Fruit fly (Drosophila melanogaster): ENCODE results near the gene CG31104.

The CG31104 gene

DNA sequence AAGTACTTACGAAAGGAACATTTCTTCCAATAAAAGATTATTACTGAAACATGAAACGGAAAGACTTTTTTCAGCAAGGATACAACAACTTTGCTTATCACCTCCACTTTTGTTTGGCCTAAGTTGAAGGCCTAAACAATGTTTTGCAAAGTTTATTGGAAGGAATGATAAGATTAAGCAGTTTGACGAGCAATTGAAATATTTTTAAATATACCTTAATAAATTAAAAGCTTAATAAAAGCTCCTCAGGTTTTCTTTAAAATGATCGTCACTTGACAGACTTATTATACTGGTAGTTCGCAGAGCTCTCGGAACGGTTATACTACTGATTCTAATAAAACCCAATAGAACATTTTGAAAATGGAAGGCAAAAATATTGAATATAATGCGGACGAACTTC is at the start of gene CG31104:
TSS of gene CG31104 (plus strand) at position 301 of the 400 bp plus-strand sequence.
- TF ChIP-seq dsf (GFP tag; optimal IDR thresholded peaks at IDR 0.05; ENCODE audit: borderline replicate concordance) = no peak
- no peak for TF ChIP-seq Myc (optimal IDR thresholded peaks at IDR 0.05)
- no peak for TF ChIP-seq woc (GFP tag; optimal IDR thresholded peaks at IDR 0.05)
- no peak for TF ChIP-seq Hnf4 (GFP tag; optimal IDR thresholded peaks at IDR 0.05)
- no peak for TF ChIP-seq dmrt93B (GFP tag; optimal IDR thresholded peaks at IDR 0.05)
- TF ChIP-seq CG9705 (GFP tag; optimal IDR thresholded peaks at IDR 0.05) = no peak
- TF ChIP-seq Hr78 (GFP tag; optimal IDR thresholded peaks at IDR 0.05) = no peak
- no peak for TF ChIP-seq HLH106 (tag; optimal IDR thresholded peaks at IDR 0.05)
- TF ChIP-seq N (GFP tag; optimal IDR thresholded peaks at IDR 0.05) = no peak
- TF ChIP-seq OdsH (GFP tag; optimal IDR thresholded peaks at IDR 0.05) = no peak
- TF ChIP-seq Abd-B (GFP tag; optimal IDR thresholded peaks at IDR 0.05) = no peak

DNA sequence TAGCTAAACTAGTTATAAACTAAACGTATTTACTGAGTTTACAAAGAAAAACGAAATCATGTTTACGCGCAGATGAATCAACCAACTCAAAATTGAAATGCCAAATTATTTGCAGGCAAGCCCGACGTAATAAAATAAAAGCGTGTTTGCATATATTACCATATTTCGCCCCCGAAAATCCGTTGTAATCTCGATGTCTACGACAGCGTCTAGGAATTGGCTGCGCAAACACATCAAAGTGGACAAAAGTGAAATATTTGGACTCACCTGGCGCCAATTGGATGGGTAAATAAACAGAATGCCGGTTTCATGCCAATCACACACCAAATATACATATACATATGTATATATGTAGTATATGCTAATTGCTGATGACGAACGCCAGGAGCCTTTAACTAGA is 49.2 kb upstream of the CG31104 start:
- no peak for TF ChIP-seq CrebA (GFP tag; optimal IDR thresholded peaks at IDR 0.05; ENCODE audit: borderline replicate concordance)
- TF ChIP-seq sv (GFP tag; optimal IDR thresholded peaks at IDR 0.05) = no peak
- TF ChIP-seq lola (GFP tag; optimal IDR thresholded peaks at IDR 0.05) = no peak
- no peak for TF ChIP-seq OdsH (GFP tag; optimal IDR thresholded peaks at IDR 0.05)
- TF ChIP-seq CG9705 (GFP tag; optimal IDR thresholded peaks at IDR 0.05) = no peak
- TF ChIP-seq Jra (GFP tag; optimal IDR thresholded peaks at IDR 0.05) = no peak
- TF ChIP-seq br (GFP tag; optimal IDR thresholded peaks at IDR 0.05) = no peak
- TF ChIP-seq Sp1 (GFP tag; optimal IDR thresholded peaks at IDR 0.05) = no peak
- no peak for TF ChIP-seq Dif (GFP tag; optimal IDR thresholded peaks at IDR 0.05; ENCODE audit: partially characterized antibody)

DNA sequence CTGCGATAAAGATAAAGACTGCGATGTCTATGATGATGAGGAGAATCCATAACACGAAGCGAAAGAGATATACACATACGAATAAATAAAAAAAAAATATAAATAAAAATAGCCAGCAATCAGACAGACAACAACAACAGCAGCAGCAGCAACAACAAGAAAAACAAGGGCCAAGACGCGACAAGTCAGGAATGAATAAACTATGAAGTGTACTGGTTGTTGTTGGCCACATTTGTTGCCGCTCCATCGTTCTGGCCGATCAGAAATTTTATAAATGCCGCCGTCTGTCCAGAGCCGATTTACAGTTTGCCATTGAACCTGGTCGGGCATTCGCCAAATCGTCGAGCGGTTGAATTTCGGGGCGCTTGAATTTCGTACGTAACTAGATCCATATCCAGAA is 48.0 kb upstream of the CG31104 start, which contains the start of gene Jhbp7:
TSS of gene Jhbp7 (plus strand) at position 301 of the 400 bp plus-strand sequence.
- no peak for TF ChIP-seq woc (GFP tag; optimal IDR thresholded peaks at IDR 0.05)

DNA sequence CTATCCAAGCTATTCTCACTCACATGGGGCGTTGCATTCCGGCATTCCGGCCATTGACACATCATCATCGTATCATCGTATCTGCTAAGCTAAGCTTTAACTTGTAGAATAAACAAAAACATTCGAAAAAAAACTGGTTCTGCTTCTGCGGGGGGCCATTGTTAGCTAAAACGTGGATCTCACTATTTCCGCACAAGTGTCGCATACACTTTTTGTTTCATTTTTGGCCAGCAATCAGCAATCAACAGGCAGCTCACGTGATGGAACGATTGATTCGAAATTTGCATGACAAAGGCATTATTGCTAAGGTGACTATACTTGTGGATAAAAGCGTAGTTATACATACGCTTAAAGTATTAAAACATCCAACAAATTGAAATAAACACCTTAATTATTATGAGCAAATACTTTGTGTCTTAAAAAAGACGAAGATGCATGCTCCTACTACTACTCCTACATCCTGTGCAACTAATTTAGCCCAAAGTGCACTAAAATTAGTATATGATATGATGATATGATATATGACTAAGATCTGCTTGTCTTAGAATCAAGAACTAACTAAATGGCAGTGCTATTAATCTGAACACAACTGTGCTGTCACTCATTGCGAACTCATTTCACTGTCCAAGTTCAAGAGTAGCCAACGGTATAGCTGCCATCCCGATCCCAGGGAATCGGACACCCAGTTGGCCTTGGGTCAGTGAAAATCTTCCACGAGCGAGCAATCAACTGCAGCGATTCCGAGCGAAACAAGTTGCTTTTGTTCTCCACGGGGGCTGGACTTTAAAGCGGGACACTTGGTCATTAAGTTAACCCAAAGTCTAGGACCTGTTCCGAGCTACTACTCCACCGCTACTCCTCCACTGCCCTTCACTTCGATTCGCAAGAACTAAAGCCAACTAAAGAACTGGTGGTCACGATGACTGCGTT is 46.2 kb upstream of the CG31104 start:
- no peak for TF ChIP-seq usp (GFP tag; optimal IDR thresholded peaks at IDR 0.05)
- no peak for TF ChIP-seq sv (GFP tag; optimal IDR thresholded peaks at IDR 0.05)
- TF ChIP-seq ey (GFP tag; optimal IDR thresholded peaks at IDR 0.05) = no peak
- TF ChIP-seq Vsx2 (GFP tag; optimal IDR thresholded peaks at IDR 0.05; ENCODE audit: partially characterized antibody) = no peak

DNA sequence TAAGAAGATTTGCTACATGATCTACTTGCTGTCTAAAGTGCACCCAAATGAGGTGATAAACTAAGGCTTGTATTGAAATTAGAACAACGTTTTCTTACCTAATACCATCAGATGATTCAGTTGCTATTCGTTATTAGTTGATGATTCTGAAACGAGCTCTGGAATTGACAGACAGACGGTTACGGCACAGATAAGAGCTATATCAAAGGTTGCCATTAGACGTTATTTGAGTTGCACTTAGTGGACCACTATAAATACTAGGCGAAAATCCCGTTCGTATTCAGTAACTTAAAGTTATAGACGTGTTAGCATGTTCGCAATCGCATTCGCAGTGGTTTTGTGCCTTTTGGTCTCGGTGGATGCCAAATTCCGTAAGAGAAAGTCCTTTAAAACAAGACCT is 45.4 kb upstream of the CG31104 start, which contains the start of gene to:
TSS of gene to (plus strand) at position 301 of the 400 bp plus-strand sequence.
- TF ChIP-seq sv (GFP tag; optimal IDR thresholded peaks at IDR 0.05) (no peak), foxo (GFP tag; optimal IDR thresholded peaks at IDR 0.05) (no peak), Rel (GFP tag; optimal IDR thresholded peaks at IDR 0.05) (no peak), Rel (tag; optimal IDR thresholded peaks at IDR 0.05) (no peak), br (GFP tag; optimal IDR thresholded peaks at IDR 0.05) (no peak), OdsH (GFP tag; optimal IDR thresholded peaks at IDR 0.05) (no peak), usp (GFP tag; optimal IDR thresholded peaks at IDR 0.05) (no peak), Jra (GFP tag; optimal IDR thresholded peaks at IDR 0.05) (no peak)

DNA sequence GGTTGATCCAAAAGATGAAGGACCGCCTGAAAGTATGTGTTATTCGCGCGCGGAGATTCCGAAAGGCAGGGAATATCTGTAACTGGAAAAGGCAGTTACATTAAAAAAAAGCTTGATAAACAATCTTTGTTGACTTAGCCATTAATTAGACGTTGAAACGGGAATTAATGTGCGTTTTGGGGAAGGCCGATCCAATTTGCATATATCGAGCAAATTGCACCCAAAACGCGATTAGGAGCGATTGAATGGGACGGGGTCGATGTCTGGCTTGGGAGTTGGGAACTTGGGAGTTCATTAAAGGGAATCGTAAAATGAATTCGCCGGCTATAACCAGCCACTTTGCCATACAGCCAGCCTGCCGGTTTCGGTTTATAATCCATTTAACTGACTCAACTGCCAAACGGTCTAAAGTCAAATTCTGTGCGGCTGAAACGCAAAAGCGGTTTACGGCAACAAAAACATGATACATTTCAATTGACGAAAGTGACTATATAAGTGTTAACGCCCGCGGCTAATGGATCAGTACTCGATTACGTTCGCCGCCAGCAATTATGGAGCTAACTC is 43.7 kb upstream of the CG31104 start, which contains the start of gene CG11854:
TSS of gene CG11854 (plus strand) at position 514 of the 564 bp plus-strand sequence.
- TF ChIP-seq Rel (GFP tag; optimal IDR thresholded peaks at IDR 0.05) = no peak
- TF ChIP-seq Rel (tag; optimal IDR thresholded peaks at IDR 0.05) = peak; percentile 76
- TF ChIP-seq br (GFP tag; optimal IDR thresholded peaks at IDR 0.05) = no peak

DNA sequence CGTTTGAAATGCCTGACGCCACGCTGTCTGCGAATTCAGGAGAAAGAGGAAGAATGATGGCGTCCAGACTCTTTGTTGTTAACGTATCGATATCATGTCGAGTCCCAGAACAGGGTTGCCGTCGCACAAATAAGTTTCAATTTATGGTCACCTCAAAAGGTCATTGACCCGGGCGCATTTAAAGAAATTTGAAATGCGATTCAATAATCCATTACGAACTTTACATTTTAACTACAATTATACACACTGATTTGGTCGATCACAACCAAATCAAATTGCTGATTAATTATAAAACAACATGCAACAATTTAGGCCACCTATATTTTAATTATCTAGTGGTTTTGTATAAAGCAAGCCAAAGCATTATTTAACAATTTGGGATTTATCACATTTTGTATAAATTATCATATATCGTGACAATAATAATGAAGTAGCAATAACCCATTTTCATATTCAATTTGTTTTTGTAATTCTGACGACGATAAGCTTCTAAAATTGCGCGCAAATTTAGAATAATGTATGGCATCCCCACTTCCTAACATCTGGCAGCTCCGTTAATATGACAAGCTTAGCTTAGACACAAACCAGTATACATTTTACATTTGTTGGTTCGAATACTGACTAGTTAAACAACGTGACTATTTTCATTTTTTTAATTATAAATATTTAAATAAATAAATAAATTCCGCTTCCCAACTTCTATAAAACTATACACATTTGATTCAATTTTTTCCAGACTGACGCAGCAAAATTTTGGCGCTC is 40.0 kb upstream of the CG31104 start, which contains the start of gene bam:
TSS of gene bam (minus strand) at position 58 of the 762 bp plus-strand sequence.
- TF ChIP-seq Sp1 (GFP tag; optimal IDR thresholded peaks at IDR 0.05) (no peak), Abd-B (GFP tag; optimal IDR thresholded peaks at IDR 0.05) (no peak), psq (GFP tag; optimal IDR thresholded peaks at IDR 0.05) (no peak), Hr78 (GFP tag; optimal IDR thresholded peaks at IDR 0.05) (no peak), Myc (optimal IDR thresholded peaks at IDR 0.05) (peak; percentile 51), HLH106 (tag; optimal IDR thresholded peaks at IDR 0.05) (no peak), Mio (GFP tag; optimal IDR thresholded peaks at IDR 0.05) (no peak), Rel (GFP tag; optimal IDR thresholded peaks at IDR 0.05) (no peak), Rel (tag; optimal IDR thresholded peaks at IDR 0.05) (peak; percentile 77), Dif (GFP tag; optimal IDR thresholded peaks at IDR 0.05; ENCODE audit: partially characterized antibody) (no peak), rgr (GFP tag; optimal IDR thresholded peaks at IDR 0.05) (no peak)
